Worm (Caenorhabditis elegans) whole organism, L2 larva: ENCODE data around the gene ndua-7.
A peak's percentile ranks its signal among the peaks of the same experiment; 100 is the strongest.

Experiments
- C34F6.9 ChIP-seq: fragments of 150-350 bp; optimal IDR thresholded peaks from 2 replicates; lab custom pipeline; 2014; ENCODE audit warnings: missing biosample characterization, missing genetic modification characterization
- F13H6.1 ChIP-seq: sonication (generic microtip); optimal IDR thresholded peaks from 2 replicates; lab custom pipeline; 2016; ENCODE audit warnings: missing genetic modification characterization, missing compliant biosample characterization
- R02D3.7 ChIP-seq: fragments of 150-350 bp; optimal IDR thresholded peaks from 2 replicates; lab custom pipeline; 2014; ENCODE audit warnings: missing biosample characterization, missing genetic modification characterization
- Y55F3AM.14 ChIP-seq: fragments of 200-800 bp; sonication (Bioruptor generic); optimal IDR thresholded peaks from 2 replicates; lab custom pipeline; 2018; ENCODE audit warnings: mild to moderate bottlenecking, missing genetic modification characterization, missing compliant biosample characterization
- alr-1 ChIP-seq: fragments of 150-350 bp; optimal IDR thresholded peaks from 2 replicates; lab custom pipeline; 2014; ENCODE audit warnings: missing biosample characterization, missing genetic modification characterization
- aly-2 ChIP-seq: fragments of 150-350 bp; optimal IDR thresholded peaks from 2 replicates; lab custom pipeline; 2014; ENCODE audit warnings: missing biosample characterization, missing genetic modification characterization
- ama-1 ChIP-seq: fragments of 150-350 bp; optimal IDR thresholded peaks from 2 replicates; lab custom pipeline; 2018; ENCODE audit warnings: inconsistent platforms
- blmp-1 ChIP-seq: sonication (generic microtip); optimal IDR thresholded peaks from 2 replicates; lab custom pipeline; 2017; ENCODE audit warnings: missing genetic modification characterization, mild to moderate bottlenecking, missing compliant biosample characterization, antibody characterized with exemption, moderate library complexity; ENCODE audit not compliant: insufficient read depth
- ceh-16 ChIP-seq: fragments of 150-350 bp; optimal IDR thresholded peaks from 2 replicates; lab custom pipeline; 2014; ENCODE audit warnings: missing biosample characterization, missing genetic modification characterization
- ceh-82 ChIP-seq: fragments of 150-350 bp; optimal IDR thresholded peaks from 2 replicates; lab custom pipeline; 2014; ENCODE audit warnings: missing biosample characterization, missing genetic modification characterization
- crh-2 ChIP-seq: sonication (generic microtip); optimal IDR thresholded peaks from 2 replicates; lab custom pipeline; 2017; ENCODE audit warnings: missing biosample characterization, missing genetic modification characterization
- dmd-4 ChIP-seq: sonication (generic microtip); optimal IDR thresholded peaks from 2 replicates; lab custom pipeline; 2017; ENCODE audit warnings: missing biosample characterization, missing genetic modification characterization
- egl-27 ChIP-seq: sonication (generic microtip); optimal IDR thresholded peaks from 3 replicates; lab custom pipeline; 2017; ENCODE audit warnings: missing biosample characterization, missing genetic modification reagents, missing genetic modification characterization
- elt-3 ChIP-seq: sonication (generic microtip); optimal IDR thresholded peaks from 2 replicates; lab custom pipeline; 2017; ENCODE audit warnings: missing biosample characterization, missing genetic modification characterization
- fos-1 ChIP-seq: fragments of 150-350 bp; optimal IDR thresholded peaks from 2 replicates; lab custom pipeline; 2014; ENCODE audit warnings: missing biosample characterization, missing genetic modification characterization
- gmeb-1 ChIP-seq: fragments of 150-350 bp; optimal IDR thresholded peaks from 2 replicates; lab custom pipeline; 2014; ENCODE audit warnings: missing biosample characterization, missing genetic modification characterization
- lin-11 ChIP-seq: fragments of 150-350 bp; sonication (generic microtip); optimal IDR thresholded peaks from 2 replicates; lab custom pipeline; 2014; ENCODE audit warnings: missing biosample characterization, missing genetic modification characterization, inconsistent platforms, mixed read lengths
- lin-13 ChIP-seq: fragments of 150-350 bp; optimal IDR thresholded peaks from 2 replicates; lab custom pipeline; 2014; ENCODE audit warnings: missing biosample characterization, missing genetic modification reagents, missing genetic modification characterization
- lin-39 ChIP-seq: fragments of 150-350 bp; optimal IDR thresholded peaks from 2 replicates; lab custom pipeline; 2014; ENCODE audit warnings: missing biosample characterization, missing genetic modification reagents, missing genetic modification characterization
- lsy-2 ChIP-seq, 2 experiments: fragments of 150-350 bp in 1 of 2; sonication (generic microtip) in 1 of 2; optimal IDR thresholded peaks; 2 replicates each; lab custom pipeline; 2014 to 2017; ENCODE audit warnings: missing biosample characterization in 2 of 2, missing genetic modification characterization in 2 of 2
- mab-5 ChIP-seq: fragments of 150-350 bp; optimal IDR thresholded peaks from 2 replicates; lab custom pipeline; 2014; ENCODE audit warnings: missing biosample characterization, missing genetic modification characterization
- mbf-1 ChIP-seq: sonication (generic microtip); optimal IDR thresholded peaks from 2 replicates; lab custom pipeline; 2017; ENCODE audit warnings: missing biosample characterization, missing genetic modification characterization
- mdl-1 ChIP-seq, 2 experiments: fragments of 150-350 bp in 1 of 2; sonication (generic microtip) in 1 of 2; optimal IDR thresholded peaks; 2 replicates each; lab custom pipeline; 2017; ENCODE audit warnings: missing biosample characterization in 2 of 2, missing genetic modification characterization in 2 of 2
- nhr-10 ChIP-seq: sonication (generic microtip); optimal IDR thresholded peaks from 2 replicates; lab custom pipeline; 2017; ENCODE audit warnings: missing biosample characterization, missing genetic modification characterization
- nhr-129 ChIP-seq: fragments of 150-350 bp; optimal IDR thresholded peaks from 2 replicates; lab custom pipeline; 2014; ENCODE audit warnings: missing biosample characterization, missing genetic modification characterization
- nhr-23 ChIP-seq: fragments of 150-350 bp; optimal IDR thresholded peaks from 2 replicates; lab custom pipeline; 2014; ENCODE audit warnings: missing biosample characterization, missing genetic modification reagents, missing genetic modification characterization
- nhr-25 ChIP-seq: fragments of 150-350 bp; sonication (generic microtip); optimal IDR thresholded peaks from 3 replicates; lab custom pipeline; 2014; ENCODE audit warnings: missing biosample characterization, missing genetic modification characterization
- nhr-77 ChIP-seq: fragments of 150-350 bp; optimal IDR thresholded peaks from 2 replicates; lab custom pipeline; 2014; ENCODE audit warnings: missing biosample characterization, missing genetic modification characterization
- peb-1 ChIP-seq: fragments of 150-350 bp; optimal IDR thresholded peaks from 2 replicates; lab custom pipeline; 2014; ENCODE audit warnings: missing biosample characterization, missing genetic modification characterization
- skn-1 ChIP-seq: sonication (generic microtip); optimal IDR thresholded peaks from 2 replicates; lab custom pipeline; 2017; ENCODE audit warnings: missing biosample characterization, missing genetic modification characterization
- sma-3 ChIP-seq: sonication (generic microtip); optimal IDR thresholded peaks from 2 replicates; lab custom pipeline; 2016; ENCODE audit warnings: missing genetic modification reagents, missing genetic modification characterization, missing compliant biosample characterization
- sma-9 ChIP-seq, 2 experiments: fragments of 150-350 bp in 1 of 2; sonication (generic microtip) in 1 of 2; optimal IDR thresholded peaks; 2 replicates each; lab custom pipeline; 2014 to 2016; ENCODE audit warnings: missing genetic modification characterization in 2 of 2, mild to moderate bottlenecking in 1 of 2, missing biosample characterization in 1 of 2, missing compliant biosample characterization in 1 of 2, missing genetic modification reagents in 1 of 2, moderate library complexity in 1 of 2
- snpc-4 ChIP-seq: fragments of 150-350 bp; optimal IDR thresholded peaks from 2 replicates; lab custom pipeline; 2014; ENCODE audit warnings: missing biosample characterization, missing genetic modification characterization
- unc-39 ChIP-seq: fragments of 150-350 bp; optimal IDR thresholded peaks from 2 replicates; lab custom pipeline; 2014; ENCODE audit warnings: missing biosample characterization, missing genetic modification characterization
- unc-55 ChIP-seq: fragments of 150-350 bp; sonication (generic microtip); optimal IDR thresholded peaks from 3 replicates; lab custom pipeline; 2014; ENCODE audit warnings: missing biosample characterization, missing genetic modification reagents, missing genetic modification characterization
- ztf-1 ChIP-seq: fragments of 200-800 bp; sonication (Bioruptor generic); conservative IDR thresholded peaks from 2 replicates; pipeline ENCODE4 v1.3.6; 2022; ENCODE audit warnings: missing genetic modification characterization, missing compliant biosample characterization
- ztf-11 ChIP-seq: sonication (generic microtip); optimal IDR thresholded peaks from 2 replicates; lab custom pipeline; 2017; ENCODE audit warnings: missing biosample characterization, missing genetic modification characterization
- ztf-4 ChIP-seq: fragments of 150-350 bp; optimal IDR thresholded peaks from 2 replicates; lab custom pipeline; 2014; ENCODE audit warnings: missing biosample characterization, missing genetic modification characterization

The ndua-7 gene

DNA sequence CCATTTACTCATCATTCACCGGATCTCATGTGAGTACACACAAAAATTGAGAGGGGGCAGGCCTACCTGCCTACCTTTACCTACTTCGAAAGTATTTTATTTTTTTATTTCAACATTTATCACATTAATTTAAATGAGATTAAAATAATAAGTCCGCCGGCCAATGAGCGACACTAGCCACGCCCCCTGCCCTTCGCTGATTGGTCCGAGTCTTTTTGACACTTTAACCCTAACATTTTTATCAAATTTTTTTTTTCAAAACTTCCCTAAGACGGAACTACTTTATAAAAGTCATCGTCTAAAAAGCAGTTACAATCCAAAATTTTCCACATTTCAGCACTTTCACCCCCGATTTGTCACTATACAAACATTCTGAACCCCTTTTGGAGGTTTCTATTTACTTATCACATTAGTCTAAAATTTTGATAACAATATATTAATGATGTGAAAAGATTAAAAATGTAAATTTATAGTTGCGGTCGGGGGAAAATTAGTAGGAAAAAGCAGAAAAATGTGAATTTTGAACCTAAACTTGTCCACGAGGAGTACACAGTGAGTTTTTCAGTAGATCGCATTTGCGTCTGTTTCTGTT is 11.7 kb upstream of the ndua-7 start:
- TF ChIP-seq fos-1, result peak; percentile 79
- TF ChIP-seq Y55F3AM.14 (GFP tag; lab: Kevin White, UChicago), result no peak

ce11 chrII:13505386-13505785 is 11.0 kb upstream of the ndua-7 start:
- TF ChIP-seq crh-2 (tag; lab: Kevin White, UChicago), result no peak

ce11 chrII:13503653-13504052 is 9.3 kb upstream of the ndua-7 start, which contains the start of gene F54F11.1:
Gene F54F11.1, plus strand, starts transcription at chrII:13503953.
- TF ChIP-seq unc-55 (GFP tag; lab: Kevin White, UChicago), result peak; percentile 14
- TF ChIP-seq ama-1 (lab: Kevin White, UChicago), result no peak
- no peak for TF ChIP-seq egl-27 (tag; lab: Kevin White, UChicago)
- no peak for TF ChIP-seq lin-13 (GFP tag; lab: Kevin White, UChicago)
- TF ChIP-seq nhr-77 (tag; lab: Kevin White, UChicago), result no peak

DNA sequence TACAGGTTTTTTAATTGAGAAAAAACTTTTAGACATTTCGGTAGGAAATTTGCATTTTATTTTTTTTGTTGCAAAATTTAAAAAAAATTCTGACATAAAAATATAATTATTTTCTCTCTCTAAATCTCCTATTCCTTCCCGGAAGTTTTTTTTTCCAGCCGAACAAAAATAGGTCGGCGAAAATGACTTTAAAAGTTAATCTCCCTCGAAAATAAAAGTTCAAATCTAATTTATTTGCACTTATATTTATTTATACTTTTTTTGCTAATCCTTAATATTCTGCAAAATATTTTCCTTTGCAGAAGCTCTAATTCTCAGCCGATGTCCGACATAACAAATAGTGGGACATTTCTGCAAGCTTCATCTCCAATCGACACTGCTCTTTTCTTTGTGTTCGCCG is 7.2 kb upstream of the ndua-7 start, which contains the start of gene F45H10.5:
F45H10.5 (plus strand) TSS at position 301 of the 400 bp plus-strand sequence.
- TF ChIP-seq ceh-16 (tag; lab: Kevin White, UChicago), result no peak
- TF ChIP-seq mdl-1 (tag; optimal IDR thresholded peaks at IDR 0.05; lab: Kevin White, UChicago), result no peak
- no peak for TF ChIP-seq ama-1 (lab: Kevin White, UChicago)
- no peak for TF ChIP-seq mab-5 (tag; lab: Kevin White, UChicago)
- TF ChIP-seq Y55F3AM.14 (GFP tag; lab: Kevin White, UChicago), result no peak
- no peak for TF ChIP-seq unc-55 (GFP tag; lab: Kevin White, UChicago)
- TF ChIP-seq alr-1 (tag; lab: Kevin White, UChicago), result no peak
- no peak for TF ChIP-seq gmeb-1
- TF ChIP-seq peb-1 (tag; lab: Kevin White, UChicago), result no peak
- no peak for TF ChIP-seq lin-39 (tag; lab: Kevin White, UChicago)
- TF ChIP-seq nhr-25 (tag; lab: Kevin White, UChicago), result no peak
- no peak for TF ChIP-seq blmp-1 (tag; lab: Kevin White, UChicago)
- no peak for TF ChIP-seq elt-3 (tag; lab: Kevin White, UChicago)
- no peak for TF ChIP-seq lsy-2 (tag; optimal IDR thresholded peaks at IDR 0.05; lab: Kevin White, UChicago)
- no peak for TF ChIP-seq ztf-4 (tag; lab: Kevin White, UChicago)
- TF ChIP-seq nhr-23 (tag; lab: Kevin White, UChicago), result no peak
- TF ChIP-seq, all 48 proteins: peak for 0

DNA sequence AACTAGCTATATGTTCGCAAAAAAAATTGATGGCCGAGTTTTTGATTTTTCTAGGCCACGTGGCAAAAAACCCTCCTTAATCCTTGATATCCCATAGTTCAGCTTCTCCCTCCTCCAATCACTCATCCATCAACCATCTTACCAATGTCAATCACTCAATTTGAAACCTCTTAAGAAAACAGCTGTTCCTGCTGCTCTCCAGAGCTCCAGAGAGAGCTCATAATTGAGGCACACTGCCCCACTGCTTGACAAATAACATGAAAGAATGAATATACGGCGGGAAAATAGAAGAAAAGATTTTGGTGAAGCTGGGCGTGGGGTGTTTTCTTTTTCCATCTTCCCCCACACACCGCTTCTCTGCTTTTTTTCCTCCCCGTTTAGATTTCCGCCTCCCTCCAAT is 6.2 kb upstream of the ndua-7 start:
- TF ChIP-seq skn-1 (tag; lab: Kevin White, UChicago), result no peak
- TF ChIP-seq sma-9 (GFP tag; optimal IDR thresholded peaks at IDR 0.05; lab: Kevin White, UChicago), result peak; percentile 17
- no peak for TF ChIP-seq sma-9 (tag; optimal IDR thresholded peaks at IDR 0.05; lab: Kevin White, UChicago)
- no peak for TF ChIP-seq ztf-1 (GFP tag; lab: Robert Waterston, UW)
- peak; percentile 10 for TF ChIP-seq nhr-129 (tag; lab: Kevin White, UChicago)
- TF ChIP-seq, all 48 proteins: peak for 2

ce11 chrII:13495718-13496117 is 1.3 kb upstream of the ndua-7 start, which contains the start of gene drr-1:
Gene drr-1, minus strand, starts transcription at chrII:13495900.
- TF ChIP-seq crh-2 (tag; lab: Kevin White, UChicago), result peak; percentile 28
- TF ChIP-seq aly-2, result no peak
- TF ChIP-seq sma-9 (GFP tag; optimal IDR thresholded peaks at IDR 0.05; lab: Kevin White, UChicago), result no peak
- no peak for TF ChIP-seq sma-9 (tag; optimal IDR thresholded peaks at IDR 0.05; lab: Kevin White, UChicago)
- TF ChIP-seq fos-1, result peak; percentile 28
- TF ChIP-seq lin-13 (GFP tag; lab: Kevin White, UChicago), result no peak
- no peak for TF ChIP-seq dmd-4 (tag; lab: Kevin White, UChicago)
- TF ChIP-seq blmp-1 (tag; lab: Kevin White, UChicago), result no peak
- TF ChIP-seq ama-1 (lab: Kevin White, UChicago), result no peak
- TF ChIP-seq, all 48 proteins: peak for 2

DNA sequence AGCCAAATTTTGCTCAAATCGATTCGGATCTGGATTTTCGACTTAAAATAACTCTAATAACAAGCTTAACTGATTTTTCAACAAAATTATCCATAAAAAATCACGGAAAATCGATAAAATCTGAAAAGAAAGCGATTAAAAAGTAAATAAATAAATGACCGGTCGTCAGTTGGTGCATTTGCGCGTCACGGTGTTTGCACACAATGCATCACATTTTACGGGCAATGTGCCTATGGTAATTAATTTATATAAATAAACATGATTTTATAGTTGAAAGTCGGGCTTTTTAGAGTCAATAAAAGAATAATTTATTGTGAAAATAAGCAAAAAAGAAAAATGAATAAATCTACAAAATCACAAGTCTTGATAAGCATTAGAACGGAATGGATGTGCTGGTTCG is 362 bp upstream of the ndua-7 start:
- TF ChIP-seq crh-2 (tag; lab: Kevin White, UChicago) (peak; percentile 62), nhr-129 (tag; lab: Kevin White, UChicago) (no peak), gmeb-1 (peak; percentile 39), snpc-4 (tag; lab: Kevin White, UChicago) (no peak), R02D3.7 (tag; lab: Kevin White, UChicago) (no peak), ceh-82 (tag; lab: Kevin White, UChicago) (no peak), lin-11 (tag; lab: Kevin White, UChicago) (no peak), lsy-2 (tag; optimal IDR thresholded peaks at IDR 0.05; lab: Kevin White, UChicago) (peak; percentile 29 to 72), sma-3 (peak; percentile 5), unc-39 (no peak), ztf-11 (tag; lab: Kevin White, UChicago) (no peak), ama-1 (lab: Kevin White, UChicago) (no peak), F13H6.1 (peak; percentile 16), C34F6.9 (tag; lab: Kevin White, UChicago) (peak; percentile 50), ztf-1 (GFP tag; lab: Robert Waterston, UW) (no peak), unc-55 (GFP tag; lab: Kevin White, UChicago) (peak; percentile 23), nhr-77 (tag; lab: Kevin White, UChicago) (no peak), mbf-1 (tag; lab: Kevin White, UChicago) (no peak), nhr-10 (tag; lab: Kevin White, UChicago) (no peak), lin-13 (GFP tag; lab: Kevin White, UChicago) (peak; percentile 43)
